Fruit fly (Drosophila melanogaster) whole organism: ENCODE measurements around the gene RhoL.

ENCODE experiments used
- CG8478 ChIP-seq: fragments of >200 bp; optimal IDR thresholded peaks from 2 replicates; lab custom pipeline; 2018; ENCODE audit warnings: inconsistent platforms
- Dll ChIP-seq: fragments of >200 bp; optimal IDR thresholded peaks from 2 replicates; lab custom pipeline; 2017
- EcR ChIP-seq, 2 experiments: fragments of >200 bp; optimal IDR thresholded peaks; 2 replicates each; lab custom pipeline; 2017; ENCODE audit warnings: missing biosample characterization in 2 of 2, missing genetic modification characterization in 2 of 2, missing genetic modification reagents in 2 of 2
- pan ChIP-seq: fragments of >200 bp; optimal IDR thresholded peaks from 2 replicates; lab custom pipeline; 2017
- psq ChIP-seq: fragments of >200 bp; optimal IDR thresholded peaks from 2 replicates; lab custom pipeline; 2017
- usp ChIP-seq: fragments of >200 bp; optimal IDR thresholded peaks from 2 replicates; lab custom pipeline; 2017; ENCODE audit warnings: missing biosample characterization, missing genetic modification characterization, mixed read lengths

- TF ChIP-seq psq (lab: Kevin White, UChicago): no peak
- TF ChIP-seq Dll (lab: Kevin White, UChicago): no peak
- no peak for TF ChIP-seq CG8478 (lab: Kevin White, UChicago)
- TF ChIP-seq EcR (GFP tag; optimal IDR thresholded peaks at IDR 0.05; lab: Kevin White, UChicago): no peak
- no peak for TF ChIP-seq usp (GFP tag; lab: Kevin White, UChicago)
- TF ChIP-seq pan (lab: Kevin White, UChicago): no peak
Observed at dm6 chr3R:9487961-9488360, 14.4 kb downstream of the RhoL start.
